Worm (Caenorhabditis elegans) whole organism, midembryonic: Measurements from ENCODE around the gene F07C6.4.

ENCODE experiments used
- T22C8.4 ChIP-seq: fragments of 200-800 bp; sonication (Bioruptor generic); IDR thresholded peaks from 2 replicates; pipeline ENCODE4 v1.3.6; 2022; ENCODE audit warnings: missing genetic modification characterization, missing compliant biosample characterization
- cog-1 ChIP-seq: sonication (generic microtip); optimal IDR thresholded peaks from 2 replicates; lab custom pipeline; 2016; ENCODE audit warnings: missing genetic modification characterization, missing compliant biosample characterization
- flt-1 ChIP-seq: fragments of 200-800 bp; sonication (Bioruptor generic); IDR thresholded peaks from 2 replicates; pipeline ENCODE4 v1.3.6; 2022; ENCODE audit warnings: missing genetic modification characterization, missing compliant biosample characterization
- klf-2 ChIP-seq: fragments of 200-800 bp; sonication (Bioruptor generic); conservative IDR thresholded peaks from 2 replicates; pipeline ENCODE4 v1.3.6; 2022; ENCODE audit warnings: missing genetic modification reagents, missing genetic modification characterization, missing compliant biosample characterization
- med-1 ChIP-seq: sonication (generic microtip); optimal IDR thresholded peaks from 2 replicates; lab custom pipeline; 2017; ENCODE audit warnings: missing genetic modification characterization, mild to moderate bottlenecking, missing compliant biosample characterization, antibody characterized with exemption, missing genetic modification reagents; ENCODE audit not compliant: insufficient read depth
- ref-1 ChIP-seq: fragments of 200-800 bp; sonication (Bioruptor generic); conservative IDR thresholded peaks from 2 replicates; pipeline ENCODE4 v1.3.6; 2022; ENCODE audit warnings: missing genetic modification reagents, missing genetic modification characterization, missing compliant biosample characterization
- tab-1 ChIP-seq: fragments of 200-800 bp; sonication (Bioruptor generic); IDR thresholded peaks from 2 replicates; pipeline ENCODE4 v1.3.6; 2022; ENCODE audit warnings: missing genetic modification characterization, missing compliant biosample characterization
- ztf-23 ChIP-seq: fragments of 200-800 bp; sonication (Bioruptor generic); IDR thresholded peaks from 2 replicates; pipeline ENCODE4 v1.3.6; 2022; ENCODE audit warnings: missing genetic modification reagents, missing genetic modification characterization, missing compliant biosample characterization
- ztf-29 ChIP-seq: fragments of 200-800 bp; sonication (Bioruptor generic); IDR thresholded peaks from 2 replicates; pipeline ENCODE4 v1.3.6; 2022; ENCODE audit warnings: missing genetic modification reagents, missing genetic modification characterization, missing compliant biosample characterization

F07C6.4 gene

DNA sequence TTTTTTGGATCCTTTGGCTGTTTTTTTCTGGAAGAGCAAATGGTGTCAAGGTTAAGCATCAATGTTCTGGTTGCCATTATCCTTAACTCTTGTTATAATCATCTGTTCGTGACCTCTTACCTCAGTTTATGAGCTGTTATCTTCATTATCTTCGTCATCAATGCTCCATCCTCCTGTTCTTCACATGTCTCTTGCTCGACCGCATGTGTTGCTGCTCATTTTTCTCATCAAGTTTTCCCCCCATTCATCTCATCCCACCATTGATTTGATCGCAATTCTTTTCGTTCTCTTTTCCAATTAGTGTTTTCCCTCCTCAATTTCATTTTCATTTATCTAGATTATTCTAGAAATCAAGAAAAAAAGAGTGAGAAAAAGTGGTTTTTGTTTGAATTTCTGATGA is 11.8 kb downstream of the F07C6.4 start:
- TF ChIP-seq med-1 = no peak

ce11 chrIV:12825304-12825703 is 19.6 kb downstream of the F07C6.4 start, which contains the start of gene M02B1.4:
Gene M02B1.4, minus strand, starts transcription at chrIV:12825312.
- no peak for TF ChIP-seq klf-2 (GFP tag; lab: Robert Waterston, UW)
- no peak for TF ChIP-seq tab-1 (GFP tag; lab: Robert Waterston, UW)
- no peak for TF ChIP-seq ztf-29 (GFP tag; lab: Robert Waterston, UW)
- TF ChIP-seq cog-1 = no peak
- TF ChIP-seq ztf-23 (GFP tag; lab: Robert Waterston, UW) = no peak
- no peak for TF ChIP-seq med-1
- TF ChIP-seq ref-1 = no peak
- TF ChIP-seq T22C8.4 (GFP tag; lab: Robert Waterston, UW) = no peak
- no peak for TF ChIP-seq flt-1 (GFP tag; lab: Robert Waterston, UW)

- TF ChIP-seq tab-1 (GFP tag; lab: Robert Waterston, UW) (no peak), med-1 (no peak), ztf-23 (GFP tag; lab: Robert Waterston, UW) (no peak), ztf-29 (GFP tag; lab: Robert Waterston, UW) (no peak), cog-1 (no peak), flt-1 (GFP tag; lab: Robert Waterston, UW) (no peak), ref-1 (no peak), T22C8.4 (GFP tag; lab: Robert Waterston, UW) (no peak), klf-2 (GFP tag; lab: Robert Waterston, UW) (no peak)
Measured at ce11 chrIV:12830829-12831392, 25.2 kb downstream of the F07C6.4 start.

- TF ChIP-seq ztf-29 (GFP tag; lab: Robert Waterston, UW) = no peak
- no peak for TF ChIP-seq med-1
- no peak for TF ChIP-seq T22C8.4 (GFP tag; lab: Robert Waterston, UW)
Measured at ce11 chrIV:12831609-12832500, 26.1 kb downstream of the F07C6.4 start.

- no peak for TF ChIP-seq ztf-29 (GFP tag; lab: Robert Waterston, UW)
- TF ChIP-seq T22C8.4 (GFP tag; lab: Robert Waterston, UW) = no peak
- no peak for TF ChIP-seq ztf-23 (GFP tag; lab: Robert Waterston, UW)
- TF ChIP-seq klf-2 (GFP tag; lab: Robert Waterston, UW) = no peak
- TF ChIP-seq tab-1 (GFP tag; lab: Robert Waterston, UW) = no peak
- no peak for TF ChIP-seq ref-1
Measured at ce11 chrIV:12833698-12834416, 28.1 kb downstream of the F07C6.4 start.

- TF ChIP-seq klf-2 (GFP tag; lab: Robert Waterston, UW) = no peak
- no peak for TF ChIP-seq flt-1 (GFP tag; lab: Robert Waterston, UW)
- no peak for TF ChIP-seq cog-1
- TF ChIP-seq T22C8.4 (GFP tag; lab: Robert Waterston, UW) = no peak
- TF ChIP-seq tab-1 (GFP tag; lab: Robert Waterston, UW) = no peak
- TF ChIP-seq ztf-29 (GFP tag; lab: Robert Waterston, UW) = no peak
- TF ChIP-seq ztf-23 (GFP tag; lab: Robert Waterston, UW) = no peak
- TF ChIP-seq med-1 = no peak
- no peak for TF ChIP-seq ref-1
Measured at ce11 chrIV:12834417-12834731, 28.6 kb downstream of the F07C6.4 start.

- TF ChIP-seq tab-1 (GFP tag; lab: Robert Waterston, UW) (no peak), ref-1 (no peak), ztf-29 (GFP tag; lab: Robert Waterston, UW) (no peak), flt-1 (GFP tag; lab: Robert Waterston, UW) (no peak), cog-1 (no peak), T22C8.4 (GFP tag; lab: Robert Waterston, UW) (no peak), klf-2 (GFP tag; lab: Robert Waterston, UW) (no peak)
Measured at ce11 chrIV:12835363-12835762, 29.6 kb downstream of the F07C6.4 start.

ce11 chrIV:12836208-12836607 is 30.5 kb downstream of the F07C6.4 start, which contains the start of gene M02B1.3:
Gene M02B1.3, plus strand, starts transcription at chrIV:12836508.
- TF ChIP-seq T22C8.4 (GFP tag; lab: Robert Waterston, UW) = no peak
- TF ChIP-seq ztf-23 (GFP tag; lab: Robert Waterston, UW) = no peak
- TF ChIP-seq med-1 = no peak
- no peak for TF ChIP-seq flt-1 (GFP tag; lab: Robert Waterston, UW)
- no peak for TF ChIP-seq cog-1
- TF ChIP-seq tab-1 (GFP tag; lab: Robert Waterston, UW) = no peak

DNA sequence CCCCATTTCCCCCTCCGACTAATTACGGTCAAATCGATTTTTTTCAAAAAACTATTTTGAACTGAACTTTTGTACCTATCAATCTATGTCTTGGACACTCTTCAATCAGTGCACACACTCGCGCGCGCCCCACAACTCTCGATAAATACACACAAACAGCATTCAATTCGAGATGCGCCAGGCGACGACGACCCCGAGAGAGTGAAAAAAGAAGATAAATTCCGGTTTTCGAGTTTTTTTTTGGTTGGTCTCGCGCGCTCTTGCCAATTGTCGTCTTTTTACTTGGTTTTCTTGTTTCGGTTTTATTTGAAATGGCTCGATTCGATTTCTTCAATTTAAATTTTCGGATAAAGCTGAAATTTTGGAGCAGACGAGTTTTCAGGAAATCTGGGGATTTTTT is 34.6 kb downstream of the F07C6.4 start:
- TF ChIP-seq ztf-23 (GFP tag; lab: Robert Waterston, UW) = no peak

DNA sequence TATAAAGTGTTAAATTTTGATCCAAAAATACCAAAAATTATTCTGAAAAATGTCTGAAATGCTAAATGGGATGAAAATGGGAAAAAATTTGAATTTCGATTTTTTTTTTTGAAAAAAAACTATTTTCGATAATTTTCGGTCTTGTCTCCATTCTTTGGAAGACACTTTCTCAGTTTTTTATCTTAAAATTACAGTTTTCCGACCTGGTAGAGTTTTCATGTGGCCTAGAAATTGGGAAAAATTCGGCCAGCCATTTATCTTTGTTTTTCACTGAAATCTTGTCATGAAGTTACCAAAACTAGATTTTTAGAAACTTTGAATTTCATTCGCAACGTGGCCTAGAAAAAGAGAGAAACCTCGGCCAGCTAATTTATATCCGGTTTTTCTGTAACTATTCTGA is 35.1 kb downstream of the F07C6.4 start:
- TF ChIP-seq cog-1 (no peak), klf-2 (GFP tag; lab: Robert Waterston, UW) (no peak), ztf-29 (GFP tag; lab: Robert Waterston, UW) (no peak), flt-1 (GFP tag; lab: Robert Waterston, UW) (no peak), T22C8.4 (GFP tag; lab: Robert Waterston, UW) (no peak), ztf-23 (GFP tag; lab: Robert Waterston, UW) (no peak), tab-1 (GFP tag; lab: Robert Waterston, UW) (no peak), med-1 (no peak), ref-1 (no peak)
